Worm (Caenorhabditis elegans): ENCODE results near the gene H06I04.3.

H06I04.3 gene

ce11 chrIII:3035977-3036376 is 34.3 kb upstream of the H06I04.3 start (continued):
- TF ChIP-seq hrde-1 (tag; optimal IDR thresholded peaks at IDR 0.05; ENCODE audit: borderline replicate concordance) (no peak), lin-35 (GFP tag; optimal IDR thresholded peaks at IDR 0.05) (peak in 1 of 3 experiments; percentile 34), nfya-1 (tag; optimal IDR thresholded peaks at IDR 0.05; ENCODE audit: borderline replicate concordance, insufficient read depth) (no peak), ama-1 (optimal IDR thresholded peaks at IDR 0.05) (peak; percentile 51), ama-1 (GFP tag; optimal IDR thresholded peaks at IDR 0.05) (no peak), B0336.3 (GFP tag; IDR thresholded peaks at IDR 0.05) (no peak), Y53G8AR.9 (GFP tag; conservative IDR thresholded peaks at IDR 0.05) (no peak), cebp-1 (GFP tag; IDR thresholded peaks at IDR 0.05) (no peak), cebp-1 (tag; optimal IDR thresholded peaks at IDR 0.05) (peak; percentile 48), lsy-27 (tag; optimal IDR thresholded peaks at IDR 0.05; ENCODE audit: borderline replicate concordance, insufficient read depth) (no peak), akir-1 (GFP tag; optimal IDR thresholded peaks at IDR 0.05) (no peak), nhr-80 (tag; optimal IDR thresholded peaks at IDR 0.05) (peak; percentile 27), repo-1 (tag; optimal IDR thresholded peaks at IDR 0.05) (no peak), hmg-1.2 (GFP tag; IDR thresholded peaks at IDR 0.05) (peak; percentile 97), tbx-9 (tag; optimal IDR thresholded peaks at IDR 0.05; ENCODE audit: borderline replicate concordance) (no peak), F52B5.7 (tag; optimal IDR thresholded peaks at IDR 0.05) (no peak), B0035.1 (tag; optimal IDR thresholded peaks at IDR 0.05) (no peak)

ce11 chrIII:3037346-3037745 is 33.0 kb upstream of the H06I04.3 start:
- TF ChIP-seq lin-54 (GFP tag; optimal IDR thresholded peaks at IDR 0.05) (peak; percentile 44), hmg-1.2 (GFP tag; IDR thresholded peaks at IDR 0.05) (peak; percentile 43; the same call in 1 of the 2 replicates), zfh-2 (GFP tag; conservative IDR thresholded peaks at IDR 0.05) (peak; percentile 78), cebp-1 (GFP tag; IDR thresholded peaks at IDR 0.05) (no peak), cebp-1 (tag; optimal IDR thresholded peaks at IDR 0.05) (peak; percentile 65), ama-1 (optimal IDR thresholded peaks at IDR 0.05) (no peak), ama-1 (GFP tag; optimal IDR thresholded peaks at IDR 0.05) (no peak), mcd-1 (GFP tag; IDR thresholded peaks at IDR 0.05) (peak; percentile 36; the same call in 1 of the 2 replicates), K11D2.4 (GFP tag; IDR thresholded peaks at IDR 0.05) (peak; percentile 9; the same call in 1 of the 2 replicates), Y95B8A.8 (GFP tag; IDR thresholded peaks at IDR 0.05) (no peak), egrh-3 (GFP tag; IDR thresholded peaks at IDR 0.05) (peak; percentile 57), attf-5 (GFP tag; optimal IDR thresholded peaks at IDR 0.05) (peak; percentile 75), let-526 (GFP tag; IDR thresholded peaks at IDR 0.05) (no peak), lin-35 (GFP tag; optimal IDR thresholded peaks at IDR 0.05) (peak in 1 of 3 experiments; percentile 51), nhr-80 (tag; optimal IDR thresholded peaks at IDR 0.05) (peak; percentile 70), tbp1 (GFP tag; optimal IDR thresholded peaks at IDR 0.05) (peak; percentile 5), F39B2.1 (GFP tag; IDR thresholded peaks at IDR 0.05) (no peak)

ce11 chrIII:3040735-3041439 is 29.4 kb upstream of the H06I04.3 start, which contains the start of gene daf-2:
daf-2 (minus strand) TSS chrIII:3040846.
- TF ChIP-seq aptf-2 (GFP tag; conservative IDR thresholded peaks at IDR 0.05) (no peak), efl-1 (GFP tag; optimal IDR thresholded peaks at IDR 0.05) (peak; percentile 68), Y95B8A.8 (GFP tag; IDR thresholded peaks at IDR 0.05) (no peak), ztf-26 (tag; optimal IDR thresholded peaks at IDR 0.05) (no peak), ceh-40 (GFP tag; IDR thresholded peaks at IDR 0.05) (no peak), hmg-20 (GFP tag; IDR thresholded peaks at IDR 0.05) (no peak), F52B5.7 (tag; optimal IDR thresholded peaks at IDR 0.05) (no peak), xnd-1 (tag; optimal IDR thresholded peaks at IDR 0.05) (peak; percentile 88), ekl-4 (GFP tag; IDR thresholded peaks at IDR 0.05) (no peak), hrde-1 (tag; optimal IDR thresholded peaks at IDR 0.05; ENCODE audit: borderline replicate concordance) (no peak), madf-8 (GFP tag; conservative IDR thresholded peaks at IDR 0.05) (peak; percentile 65), aptf-3 (GFP tag; IDR thresholded peaks at IDR 0.05) (no peak), Y67H2A.10 (GFP tag; conservative IDR thresholded peaks at IDR 0.05) (no peak), lin-54 (GFP tag; optimal IDR thresholded peaks at IDR 0.05) (no peak), ztf-6 (GFP tag; IDR thresholded peaks at IDR 0.05) (no peak), bed-2 (GFP tag; IDR thresholded peaks at IDR 0.05) (no peak), mcd-1 (GFP tag; IDR thresholded peaks at IDR 0.05) (peak; percentile 71), lin-40 (tag; optimal IDR thresholded peaks at IDR 0.05) (no peak), lir-1 (GFP tag; conservative IDR thresholded peaks at IDR 0.05) (no peak), B0035.1 (tag; optimal IDR thresholded peaks at IDR 0.05) (no peak), snpc-1.3 (tag; optimal IDR thresholded peaks at IDR 0.05; ENCODE audit: insufficient read depth) (no peak), pha-4 (tag; optimal IDR thresholded peaks at IDR 0.05) (no peak), T26A5.8 (tag; optimal IDR thresholded peaks at IDR 0.05) (no peak)
